Worm (Caenorhabditis elegans): Measurements from ENCODE around the gene mrpl-35.

The mrpl-35 gene

DNA sequence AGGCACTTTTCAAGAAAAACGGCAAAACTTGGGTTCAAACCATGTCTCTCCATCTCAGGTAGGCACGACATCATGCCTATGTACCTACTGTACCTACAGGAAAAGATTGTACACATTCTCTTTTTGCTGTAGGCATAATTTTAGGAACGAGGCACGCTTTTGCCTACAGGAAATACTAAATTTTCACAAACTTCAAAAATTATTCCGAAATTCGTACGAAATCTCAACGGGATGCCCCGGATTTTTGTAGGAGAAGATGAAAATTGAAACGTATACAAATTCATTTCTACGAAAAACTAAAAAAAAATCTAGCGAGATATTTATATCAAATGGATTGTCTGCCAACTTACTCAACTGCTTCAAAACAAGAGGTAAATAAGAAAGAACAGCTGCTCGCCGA lies 38.0 kb downstream of the mrpl-35 start, which contains the start of gene C54C6.11:
Gene C54C6.11, plus strand, starts transcription at position 301 of the 400 bp plus-strand sequence.
- TF ChIP-seq dao-5 (tag; optimal IDR thresholded peaks at IDR 0.05) (no peak), him-1 (tag; optimal IDR thresholded peaks at IDR 0.05) (no peak), W03F9.2 (tag; optimal IDR thresholded peaks at IDR 0.05) (no peak)

DNA sequence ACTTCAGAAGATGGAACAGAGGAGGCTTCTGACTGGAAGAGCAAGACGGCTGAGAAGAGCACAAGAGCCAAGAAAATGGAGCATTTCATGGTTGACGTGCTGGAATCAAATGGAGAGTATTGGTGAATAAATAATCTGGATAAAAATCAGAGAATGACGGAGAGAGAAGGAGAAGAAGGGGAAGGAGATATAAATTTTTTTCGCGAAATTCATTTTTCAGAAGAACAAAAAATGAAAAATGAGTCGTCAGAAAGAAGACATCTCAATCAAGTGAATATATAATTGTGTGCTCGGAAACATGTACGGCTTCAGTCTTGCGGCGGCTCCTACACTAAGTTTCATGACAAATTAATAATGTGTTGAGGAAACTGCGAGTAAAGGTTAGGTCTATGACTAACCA lies 39.7 kb downstream of the mrpl-35 start, which contains the start of gene C54C6.5:
Gene C54C6.5, minus strand, starts transcription at position 101 of the 400 bp plus-strand sequence.
- TF ChIP-seq W03F9.2 (tag; optimal IDR thresholded peaks at IDR 0.05), result no peak
- TF ChIP-seq dao-5 (tag; optimal IDR thresholded peaks at IDR 0.05), result no peak

DNA sequence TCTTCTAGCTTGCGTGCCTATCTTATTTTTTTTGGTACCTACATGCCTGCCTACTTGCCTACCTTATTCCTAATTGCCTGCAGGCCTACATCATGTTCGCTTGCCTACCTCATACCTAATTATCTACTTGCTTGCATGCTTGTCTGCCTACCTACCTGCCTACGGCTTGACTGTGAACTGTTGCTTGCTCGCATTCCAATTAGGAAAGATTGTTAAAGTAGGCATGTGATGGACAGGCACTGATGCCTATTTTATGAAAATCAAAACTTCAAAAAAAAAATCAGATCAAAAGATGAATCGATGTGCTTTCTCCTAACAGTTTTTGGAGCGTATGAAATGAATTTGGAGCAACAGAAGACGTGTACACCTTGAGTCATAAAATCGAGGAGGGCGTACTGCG lies 40.3 kb downstream of the mrpl-35 start:
- TF ChIP-seq dao-5 (tag; optimal IDR thresholded peaks at IDR 0.05), result no peak
- TF ChIP-seq W03F9.2 (tag; optimal IDR thresholded peaks at IDR 0.05), result no peak
- TF ChIP-seq him-1 (tag; optimal IDR thresholded peaks at IDR 0.05), result no peak

DNA sequence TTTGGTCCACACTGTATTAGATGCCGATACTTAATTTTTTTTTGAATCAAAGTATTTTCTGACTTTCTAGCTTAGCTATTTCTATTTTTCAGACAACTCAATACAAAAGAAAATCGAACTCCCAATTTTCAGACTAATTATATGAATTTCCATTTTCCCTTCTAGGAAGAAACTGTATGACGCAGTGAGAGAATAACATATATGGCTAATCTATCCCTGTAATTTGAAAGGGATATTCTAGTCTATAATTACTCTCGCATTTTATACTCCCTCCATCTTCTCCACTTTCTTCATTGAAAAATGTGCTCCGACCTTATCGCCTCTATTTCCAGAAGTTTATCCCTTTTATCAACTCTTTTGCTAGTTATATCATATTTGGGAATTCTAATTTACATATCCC lies 43.3 kb downstream of the mrpl-35 start, which contains the start of gene C54C6.4:
Gene C54C6.4, plus strand, starts transcription at position 301 of the 400 bp plus-strand sequence.
- no peak for TF ChIP-seq W03F9.2 (tag; optimal IDR thresholded peaks at IDR 0.05)
- no peak for TF ChIP-seq dao-5 (tag; optimal IDR thresholded peaks at IDR 0.05)
- no peak for TF ChIP-seq him-1 (tag; optimal IDR thresholded peaks at IDR 0.05)

DNA sequence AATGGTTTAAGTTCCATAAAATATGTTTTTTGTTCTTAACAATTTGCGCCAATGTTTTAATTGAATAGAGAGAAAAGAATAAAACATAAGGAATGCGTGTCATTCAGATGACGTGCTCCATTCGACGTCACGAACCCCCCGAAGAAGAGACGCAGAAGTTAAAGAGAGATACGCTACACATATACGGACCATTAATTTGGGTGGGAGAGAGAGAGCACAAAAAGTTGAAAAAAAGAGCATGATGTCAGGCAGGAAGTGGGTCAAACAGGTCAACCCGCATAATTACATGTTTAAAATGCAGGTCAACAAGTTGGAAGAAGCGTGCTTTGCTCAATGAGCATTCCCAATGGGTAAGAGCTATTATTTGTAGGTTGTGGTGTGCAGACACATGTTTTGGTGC lies 50.2 kb downstream of the mrpl-35 start:
- TF ChIP-seq W03F9.2 (tag; optimal IDR thresholded peaks at IDR 0.05), result no peak
- no peak for TF ChIP-seq him-1 (tag; optimal IDR thresholded peaks at IDR 0.05)
- no peak for TF ChIP-seq dao-5 (tag; optimal IDR thresholded peaks at IDR 0.05)

Data from whole organism, L4/young adult.